Fruit fly (Drosophila melanogaster) whole organism: ENCODE data around the gene Mst98Cb.

Experiments
- CG8478 ChIP-seq: fragments of >200 bp; optimal IDR thresholded peaks from 2 replicates; lab custom pipeline; 2018; ENCODE audit warnings: inconsistent platforms
- pan ChIP-seq: fragments of >200 bp; optimal IDR thresholded peaks from 2 replicates; lab custom pipeline; 2017
- usp ChIP-seq: fragments of >200 bp; optimal IDR thresholded peaks from 2 replicates; lab custom pipeline; 2017; ENCODE audit warnings: missing biosample characterization, missing genetic modification characterization, mixed read lengths

dm6 chr3R:28327132-28327531 is 34.5 kb downstream of the Mst98Cb start:
- TF ChIP-seq pan (lab: Kevin White, UChicago) (no peak), CG8478 (lab: Kevin White, UChicago) (no peak), usp (GFP tag; lab: Kevin White, UChicago) (no peak)
